Fruit fly (Drosophila melanogaster): ENCODE measurements around the gene CG15211.

dm6 chrX:10827301-10827700 is 55.0 kb downstream of the CG15211 start:
- TF ChIP-seq insv (GFP tag; optimal IDR thresholded peaks at IDR 0.05) = no peak
- no peak for TF ChIP-seq seq (GFP tag; IDR thresholded peaks at IDR 0.05)
